Fruit fly (Drosophila melanogaster) whole organism, embryonic: Measurements from ENCODE around the gene RacGAP84C.

ENCODE experiments used
- CG13775 ChIP-seq: fragments of 200-800 bp; sonication (Bioruptor generic); optimal IDR thresholded peaks from 3 replicates; lab custom pipeline; 2017; ENCODE audit warnings: missing biosample characterization, mild to moderate bottlenecking, missing genetic modification characterization
- disco-r ChIP-seq: fragments of 200-800 bp; sonication (Bioruptor generic); optimal IDR thresholded peaks from 2 replicates; lab custom pipeline; 2016; ENCODE audit warnings: missing biosample characterization, missing genetic modification characterization

DNA sequence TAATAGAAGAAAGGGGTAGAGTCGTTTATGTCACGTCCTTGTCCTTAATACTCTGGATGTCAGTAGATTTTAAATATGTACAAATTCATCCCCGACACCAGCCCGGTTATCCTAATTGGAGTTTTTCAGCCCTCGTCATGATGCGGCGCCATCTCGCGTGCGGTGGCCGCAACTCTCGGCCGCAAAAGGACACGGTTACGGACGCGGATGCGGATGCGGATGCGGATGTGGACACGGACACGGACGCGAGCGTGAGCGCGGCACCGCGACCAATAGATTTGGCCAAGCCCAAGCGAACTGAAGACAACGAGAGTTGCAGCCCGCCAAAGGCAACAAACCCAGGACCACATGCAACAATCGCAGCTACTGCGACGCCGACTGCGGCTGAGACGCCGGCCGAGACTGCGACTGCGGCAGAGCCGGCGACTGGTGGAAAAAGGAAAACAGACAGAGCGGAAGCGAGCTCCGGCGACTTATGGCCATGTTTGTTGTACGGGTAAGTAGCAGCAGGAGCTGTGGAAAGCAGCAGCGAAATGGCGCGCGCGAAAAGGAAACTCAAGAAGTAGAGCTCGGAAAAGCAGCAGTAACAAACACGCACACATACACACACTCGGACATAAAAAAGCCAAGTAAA is 18.8 kb downstream of the RacGAP84C start, which contains the start of gene CG42544:
- TF ChIP-seq CG13775 (GFP tag; lab: Kevin White, UChicago) (peak; percentile 91), disco-r (GFP tag; lab: Kevin White, UChicago) (no peak)
